Worm (Caenorhabditis elegans): Measurements from ENCODE around the gene gop-1.

DNA sequence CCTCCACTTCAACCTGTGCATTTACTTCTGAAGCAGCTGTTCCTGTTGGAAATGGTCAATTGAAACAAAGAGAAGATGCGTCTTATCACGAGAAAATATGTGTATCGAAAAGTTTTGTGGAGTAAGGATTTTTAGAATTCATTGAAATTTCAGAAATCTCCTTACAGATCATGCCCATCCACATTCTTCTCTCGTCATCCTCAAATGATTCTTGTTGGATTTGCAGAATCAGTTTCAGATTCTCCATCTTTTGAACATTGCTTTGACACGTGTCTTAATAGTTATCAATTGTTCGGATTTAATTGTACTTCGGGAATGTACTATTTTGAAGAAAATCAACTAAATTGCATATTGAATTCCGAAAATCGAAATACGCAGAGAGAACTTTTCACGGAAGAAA, 49.8 kb downstream of the gop-1 start:
- TF ChIP-seq med-1 (GFP tag; optimal IDR thresholded peaks at IDR 0.05; ENCODE audit: insufficient read depth) (no peak), flt-1 (GFP tag; IDR thresholded peaks at IDR 0.05) (no peak)
